Fruit fly (Drosophila melanogaster) whole organism, prepupa: ENCODE results near the gene RpS19a.
A peak's percentile ranks its signal among the peaks of the same experiment; 100 is the strongest.

Source experiments
- CG10669 ChIP-seq: fragments of 200-800 bp; sonication (Bioruptor generic); optimal IDR thresholded peaks from 3 replicates; lab custom pipeline; 2018; ENCODE audit warnings: missing biosample characterization, mild to moderate bottlenecking, missing genetic modification characterization, moderate library complexity
- CG11294 ChIP-seq: fragments of 200-800 bp; sonication (Bioruptor generic); IDR thresholded peaks from 2 replicates; pipeline ENCODE4 v1.3.6; 2022; ENCODE audit warnings: missing biosample characterization, missing genetic modification characterization
- CG11762 ChIP-seq: fragments of 200-800 bp; sonication (Bioruptor generic); optimal IDR thresholded peaks from 3 replicates; lab custom pipeline; 2016; ENCODE audit warnings: missing biosample characterization, missing genetic modification characterization; ENCODE audit not compliant: insufficient read depth
- CG11902 ChIP-seq: fragments of 200-800 bp; sonication (Bioruptor generic); optimal IDR thresholded peaks from 3 replicates; lab custom pipeline; 2016; ENCODE audit warnings: missing biosample characterization, missing genetic modification characterization
- CG16779 ChIP-seq: fragments of 200-800 bp; sonication (Bioruptor generic); optimal IDR thresholded peaks from 3 replicates; lab custom pipeline; 2017; ENCODE audit warnings: missing biosample characterization, mild to moderate bottlenecking, missing genetic modification characterization
- CG31627 ChIP-seq: fragments of 200-800 bp; sonication (Bioruptor generic); optimal IDR thresholded peaks from 3 replicates; lab custom pipeline; 2016; ENCODE audit warnings: missing biosample characterization, missing genetic modification characterization
- CG32006 ChIP-seq: fragments of 200-800 bp; sonication (Bioruptor generic); optimal IDR thresholded peaks from 3 replicates; lab custom pipeline; 2017; ENCODE audit warnings: missing biosample characterization, mild to moderate bottlenecking, missing genetic modification characterization
- CG3919 ChIP-seq: fragments of 200-800 bp; sonication (Bioruptor generic); optimal IDR thresholded peaks from 3 replicates; lab custom pipeline; 2016; ENCODE audit warnings: missing biosample characterization, missing genetic modification characterization
- CG4318 ChIP-seq: fragments of 200-800 bp; sonication (Bioruptor generic); optimal IDR thresholded peaks from 3 replicates; lab custom pipeline; 2017; ENCODE audit warnings: missing biosample characterization, mild to moderate bottlenecking, missing genetic modification characterization
- CG6276 ChIP-seq: fragments of 200-800 bp; sonication (Bioruptor generic); optimal IDR thresholded peaks from 2 replicates; lab custom pipeline; 2017; ENCODE audit warnings: missing biosample characterization, mild to moderate bottlenecking, missing genetic modification characterization
- CG6808 ChIP-seq: fragments of 200-800 bp; sonication (Bioruptor generic); optimal IDR thresholded peaks from 3 replicates; lab custom pipeline; 2017; ENCODE audit warnings: missing biosample characterization, missing genetic modification characterization, mild to moderate bottlenecking, moderate library complexity, missing genetic modification reagents
- CG6854 ChIP-seq: fragments of 200-800 bp; sonication (Bioruptor generic); optimal IDR thresholded peaks from 2 replicates; lab custom pipeline; 2017; ENCODE audit warnings: missing biosample characterization, mild to moderate bottlenecking, missing genetic modification characterization
- CG7368 ChIP-seq: fragments of 200-800 bp; sonication (Bioruptor generic); optimal IDR thresholded peaks from 3 replicates; lab custom pipeline; 2016; ENCODE audit warnings: missing biosample characterization, missing genetic modification characterization
- CG8119 ChIP-seq: fragments of 200-800 bp; sonication (Bioruptor generic); IDR thresholded peaks from 3 replicates; pipeline ENCODE4 v1.3.6; 2022; ENCODE audit warnings: missing biosample characterization, missing genetic modification characterization
- CG8632 ChIP-seq: fragments of 200-800 bp; sonication (Bioruptor generic); optimal IDR thresholded peaks from 3 replicates; lab custom pipeline; 2016; ENCODE audit warnings: missing biosample characterization, missing genetic modification characterization
- CG9139 ChIP-seq: fragments of 200-800 bp; sonication (Bioruptor generic); optimal IDR thresholded peaks from 3 replicates; lab custom pipeline; 2017; ENCODE audit warnings: missing biosample characterization, mild to moderate bottlenecking, missing genetic modification characterization
- Eip75B ChIP-seq: fragments of 200-800 bp; sonication (Bioruptor generic); optimal IDR thresholded peaks from 3 replicates; lab custom pipeline; 2016; ENCODE audit warnings: missing biosample characterization, missing genetic modification characterization
- Eip78C ChIP-seq: fragments of 200-800 bp; sonication (Bioruptor generic); peaks from one replicate; lab custom pipeline; 2016; ENCODE audit warnings: missing biosample characterization, missing genetic modification characterization
- Eip93F ChIP-seq: fragments of 200-800 bp; sonication (Bioruptor generic); optimal IDR thresholded peaks from 2 replicates; lab custom pipeline; 2016; ENCODE audit warnings: missing biosample characterization, mild to moderate bottlenecking, missing genetic modification characterization
- Ets21C ChIP-seq: fragments of 200-800 bp; sonication (Bioruptor generic); optimal IDR thresholded peaks from 3 replicates; lab custom pipeline; 2016; ENCODE audit warnings: missing biosample characterization, missing genetic modification characterization
- Ets96B ChIP-seq: fragments of 200-800 bp; optimal IDR thresholded peaks from 2 replicates; lab custom pipeline; 2019; ENCODE audit warnings: missing biosample characterization, mild to moderate bottlenecking, missing genetic modification characterization, moderate library complexity
- Hr38 ChIP-seq: sonication (Bioruptor generic); optimal IDR thresholded peaks from 2 replicates; lab custom pipeline; 2016; ENCODE audit warnings: missing biosample characterization, missing genetic modification characterization
- Hr39 ChIP-seq: fragments of 200-800 bp; sonication (Bioruptor generic); optimal IDR thresholded peaks from 2 replicates; lab custom pipeline; 2016; ENCODE audit warnings: missing biosample characterization, missing genetic modification characterization
- Hr4 ChIP-seq: fragments of 200-800 bp; sonication (Bioruptor generic); optimal IDR thresholded peaks from 3 replicates; lab custom pipeline; 2016; ENCODE audit warnings: missing biosample characterization, missing genetic modification characterization
- Lpt ChIP-seq: fragments of 200-800 bp; sonication (Bioruptor generic); optimal IDR thresholded peaks from 3 replicates; lab custom pipeline; 2016; ENCODE audit warnings: missing biosample characterization, missing genetic modification characterization
- Met ChIP-seq: fragments of 200-800 bp; sonication (Bioruptor generic); optimal IDR thresholded peaks from 3 replicates; lab custom pipeline; 2016; ENCODE audit warnings: missing biosample characterization, missing genetic modification characterization
- Sox102F ChIP-seq: fragments of 200-800 bp; sonication (Bioruptor generic); optimal IDR thresholded peaks from 2 replicates; lab custom pipeline; 2016; ENCODE audit warnings: missing biosample characterization, mild to moderate bottlenecking, missing genetic modification characterization
- Sox14 ChIP-seq: fragments of 200-800 bp; sonication (Bioruptor generic); optimal IDR thresholded peaks from 3 replicates; lab custom pipeline; 2016; ENCODE audit warnings: missing biosample characterization, missing genetic modification characterization
- acj6 ChIP-seq: fragments of 200-800 bp; sonication (Bioruptor generic); optimal IDR thresholded peaks from 3 replicates; lab custom pipeline; 2016; ENCODE audit warnings: missing biosample characterization, missing genetic modification characterization
- cyc ChIP-seq: fragments of 200-800 bp; sonication (Bioruptor generic); optimal IDR thresholded peaks from 3 replicates; lab custom pipeline; 2016; ENCODE audit warnings: missing biosample characterization, missing genetic modification characterization
- dac ChIP-seq: fragments of 200-800 bp; sonication (Bioruptor generic); optimal IDR thresholded peaks from 2 replicates; lab custom pipeline; 2017; ENCODE audit warnings: missing biosample characterization, mild to moderate bottlenecking, missing genetic modification characterization
- dsx ChIP-seq: fragments of 200-800 bp; optimal IDR thresholded peaks from 3 replicates; lab custom pipeline; 2019; ENCODE audit warnings: missing biosample characterization, mild to moderate bottlenecking, missing genetic modification characterization, moderate library complexity; ENCODE audit not compliant: poor library complexity, severe bottlenecking
- eg ChIP-seq: fragments of 200-800 bp; sonication (Bioruptor generic); IDR thresholded peaks from 3 replicates; pipeline ENCODE4 v1.3.6; 2022; ENCODE audit warnings: missing biosample characterization, missing genetic modification characterization
- fd59A ChIP-seq: fragments of 200-800 bp; sonication (Bioruptor generic); optimal IDR thresholded peaks from 2 replicates; lab custom pipeline; 2017; ENCODE audit warnings: missing biosample characterization, mild to moderate bottlenecking, missing genetic modification characterization, missing genetic modification reagents
- fd85E ChIP-seq: fragments of 200-800 bp; sonication (Bioruptor generic); optimal IDR thresholded peaks from 3 replicates; lab custom pipeline; 2016; ENCODE audit warnings: missing biosample characterization, missing genetic modification characterization
- fkh ChIP-seq: fragments of 200-800 bp; sonication (Bioruptor generic); optimal IDR thresholded peaks from 3 replicates; lab custom pipeline; 2017; ENCODE audit warnings: missing biosample characterization, mild to moderate bottlenecking, missing genetic modification characterization, moderate library complexity
- lz ChIP-seq: fragments of 200-800 bp; sonication (Bioruptor generic); optimal IDR thresholded peaks from 3 replicates; lab custom pipeline; 2016; ENCODE audit warnings: missing biosample characterization, missing genetic modification characterization
- net ChIP-seq: fragments of 200-800 bp; sonication (Bioruptor generic); optimal IDR thresholded peaks from 3 replicates; lab custom pipeline; 2016; ENCODE audit warnings: missing biosample characterization, missing genetic modification characterization
- pdm3 ChIP-seq: fragments of 200-800 bp; sonication (Bioruptor generic); optimal IDR thresholded peaks from 3 replicates; lab custom pipeline; 2016; ENCODE audit warnings: missing biosample characterization, missing genetic modification characterization
- salr ChIP-seq, 2 experiments: fragments of 200-800 bp; sonication (Bioruptor generic); optimal IDR thresholded peaks; 3 replicates each; lab custom pipeline; 2016 to 2018; ENCODE audit warnings: missing biosample characterization in 2 of 2, missing genetic modification characterization in 2 of 2, mild to moderate bottlenecking in 1 of 2
- ss ChIP-seq, 2 experiments: fragments of 200-800 bp; sonication (Bioruptor generic); optimal IDR thresholded peaks; 2 replicates in 1 of 2; 3 replicates in 1 of 2; lab custom pipeline; 2017 to 2018; ENCODE audit warnings: mild to moderate bottlenecking in 2 of 2, missing biosample characterization in 2 of 2, missing genetic modification characterization in 2 of 2, moderate library complexity in 1 of 2
- svp ChIP-seq: fragments of 200-800 bp; sonication (Bioruptor generic); peaks from one replicate; lab custom pipeline; 2016; ENCODE audit warnings: missing biosample characterization, missing genetic modification characterization
- vri ChIP-seq: fragments of 200-800 bp; sonication (Bioruptor generic); optimal IDR thresholded peaks from 3 replicates; lab custom pipeline; 2016; ENCODE audit warnings: missing biosample characterization, mild to moderate bottlenecking, missing genetic modification characterization

RpS19a gene

DNA sequence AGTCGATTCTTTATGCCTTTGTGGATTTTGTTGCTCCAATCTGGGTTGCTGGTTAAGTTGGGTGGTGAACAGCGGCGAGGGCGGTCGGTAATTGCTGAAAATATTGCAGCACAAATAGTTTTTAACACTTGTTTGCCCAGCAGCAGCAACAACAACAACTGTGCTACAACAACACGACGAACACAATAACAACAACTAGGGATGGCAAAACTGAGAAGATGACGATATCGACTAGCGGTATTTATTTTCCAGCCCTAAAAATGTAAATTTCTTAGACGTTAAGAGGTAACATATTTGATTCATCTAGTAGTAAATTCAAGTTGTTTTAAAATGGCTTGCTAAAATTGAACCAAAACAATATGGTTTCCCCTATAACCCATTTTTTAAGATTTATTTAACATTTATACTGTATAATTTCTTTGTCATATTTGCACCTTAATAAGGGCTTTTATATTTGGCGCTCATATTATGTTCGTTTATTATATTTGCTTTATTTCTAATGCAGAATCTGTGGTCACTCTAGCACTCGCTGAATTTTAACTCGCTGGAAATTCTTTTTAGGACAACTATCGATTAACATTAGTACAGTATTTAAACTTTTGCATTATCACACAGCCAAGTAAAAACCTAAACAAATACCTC lies 39.2 kb upstream of the RpS19a start:
- TF ChIP-seq fkh, result peak; percentile 89
- TF ChIP-seq lz (GFP tag; lab: Kevin White, UChicago), result peak; percentile 25
- TF ChIP-seq Eip78C (GFP tag; lab: Kevin White, UChicago), result peak; percentile 71
- 0 out of 3 replicates have a peak, but pooled peaks have one; percentile 31 for TF ChIP-seq eg (GFP tag; lab: Robert Waterston, UW)
- no peak for TF ChIP-seq CG7368 (GFP tag; lab: Kevin White, UChicago)
- TF ChIP-seq cyc (GFP tag; lab: Kevin White, UChicago), result no peak
- peak; percentile 10 for TF ChIP-seq CG31627
- TF ChIP-seq CG16779 (tag; lab: Kevin White, UChicago), result no peak
- TF ChIP-seq Eip75B (GFP tag; lab: Kevin White, UChicago), result peak; percentile 9
- TF ChIP-seq Met (GFP tag; lab: Kevin White, UChicago), result no peak

DNA sequence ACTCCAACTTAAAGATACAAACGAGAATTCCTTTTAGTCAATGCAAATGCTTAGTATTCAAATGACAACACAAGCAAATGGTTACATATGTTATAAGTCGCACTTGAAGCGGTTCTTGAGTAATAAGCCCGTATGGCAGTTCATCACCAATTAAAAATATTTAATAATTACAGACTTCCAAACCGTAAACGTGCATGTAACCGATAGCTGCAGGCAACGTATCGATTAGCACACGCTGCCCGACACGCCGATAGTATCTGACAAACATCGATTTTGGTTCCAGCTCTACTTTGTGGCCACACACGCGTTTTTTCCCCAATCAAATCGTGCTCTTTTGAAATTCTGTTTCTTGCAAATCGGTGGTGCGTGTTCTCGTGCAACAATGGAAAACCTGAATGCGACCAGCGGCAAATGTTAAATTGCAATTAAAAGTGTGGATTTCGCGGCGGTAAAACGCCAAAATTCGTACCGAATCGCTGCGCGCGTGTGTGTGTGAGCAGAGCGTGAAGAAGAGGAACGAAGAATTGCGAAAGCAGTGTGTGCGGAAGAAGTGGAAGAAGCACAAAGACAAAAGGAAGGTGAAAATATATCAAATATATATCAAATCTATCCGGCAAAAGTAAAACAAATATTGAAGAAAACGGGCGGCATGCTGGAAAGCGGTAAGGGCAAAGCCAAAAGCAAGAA lies 38.6 kb upstream of the RpS19a start, which contains the start of the genes CG9784 and Nup153:
TSS of gene CG9784 (minus strand) at position 238 of the 687 bp plus-strand sequence.
TSS of gene Nup153 (plus strand) at position 264 of the 687 bp plus-strand sequence.
- TF ChIP-seq CG4318 (GFP tag; lab: Kevin White, UChicago), result no peak
- TF ChIP-seq cyc (GFP tag; lab: Kevin White, UChicago), result no peak
- TF ChIP-seq dac (GFP tag; lab: Kevin White, UChicago), result no peak
- no peak for TF ChIP-seq acj6 (GFP tag; lab: Kevin White, UChicago)
- no peak for TF ChIP-seq Lpt
- no peak for TF ChIP-seq fd59A (GFP tag; lab: Kevin White, UChicago)
- TF ChIP-seq CG6276 (GFP tag; lab: Kevin White, UChicago), result no peak
- no peak for TF ChIP-seq Hr38
- no peak for TF ChIP-seq CG10669 (GFP tag; lab: Kevin White, UChicago)
- TF ChIP-seq CG11762 (GFP tag; lab: Kevin White, UChicago), result no peak
- TF ChIP-seq Eip93F (GFP tag; lab: Kevin White, UChicago), result no peak
- no peak for TF ChIP-seq CG6854 (GFP tag; lab: Kevin White, UChicago)
- TF ChIP-seq CG11902 (GFP tag; lab: Kevin White, UChicago), result no peak
- TF ChIP-seq CG8119, result no peak
- no peak for TF ChIP-seq eg (GFP tag; lab: Robert Waterston, UW)
- no peak for TF ChIP-seq CG6808 (GFP tag; lab: Kevin White, UChicago)
- TF ChIP-seq, all 60 proteins: peak for 0

- TF ChIP-seq svp (GFP tag; lab: Kevin White, UChicago) (no peak), CG32006 (GFP tag; lab: Kevin White, UChicago) (peak; percentile 67), net (GFP tag; lab: Kevin White, UChicago) (peak; percentile 94), salr (GFP tag; optimal IDR thresholded peaks at IDR 0.05; lab: Kevin White, UChicago) (peak; percentile 83 to 92), Met (GFP tag; lab: Kevin White, UChicago) (no peak), vri (GFP tag; lab: Kevin White, UChicago) (peak; percentile 86), Eip93F (GFP tag; lab: Kevin White, UChicago) (peak; percentile 71), ss (GFP tag; optimal IDR thresholded peaks at IDR 0.05; lab: Kevin White, UChicago) (peak; percentile 99 to 100), CG9139 (GFP tag; lab: Kevin White, UChicago) (peak; percentile 99), fkh (no peak), fd85E (GFP tag; lab: Kevin White, UChicago) (no peak), CG8119 (peak; percentile 92), dac (GFP tag; lab: Kevin White, UChicago) (peak; percentile 71), CG8632 (GFP tag; lab: Kevin White, UChicago) (peak; percentile 88), eg (GFP tag; lab: Robert Waterston, UW) (peak; percentile 96), Lpt (peak; percentile 79), CG31627 (no peak), pdm3 (GFP tag; lab: Kevin White, UChicago) (peak; percentile 85), fd59A (GFP tag; lab: Kevin White, UChicago) (peak; percentile 86), Sox102F (peak; percentile 78), Eip78C (GFP tag; lab: Kevin White, UChicago) (peak; percentile 91), Ets96B (tag; lab: Kevin White, UChicago) (peak; percentile 89), Sox14 (GFP tag; lab: Kevin White, UChicago) (peak; percentile 56), CG3919 (peak; percentile 81), Ets21C (GFP tag; lab: Kevin White, UChicago) (no peak), CG11762 (GFP tag; lab: Kevin White, UChicago) (peak; percentile 83), Eip75B (GFP tag; lab: Kevin White, UChicago) (peak; percentile 83), CG11294 (peak; percentile 34; the same call in 1 of the 2 replicates), lz (GFP tag; lab: Kevin White, UChicago) (peak; percentile 42), dsx (GFP tag; lab: Kevin White, UChicago) (peak; percentile 96), Hr4 (GFP tag; lab: Kevin White, UChicago) (no peak), Hr39 (no peak)
These were observed 37.9 kb upstream of the RpS19a start for dm6 chrX:16599770-16600169.
